Worm (Caenorhabditis elegans) whole organism, mixed stage, embryonic: ENCODE results near the gene Y69E1A.4.

Experiments
- elt-3 ChIP-seq: fragments of 150-350 bp; optimal IDR thresholded peaks from 2 replicates; lab custom pipeline; 2014; ENCODE audit warnings: missing biosample characterization, missing genetic modification characterization
- snpc-4 ChIP-seq: fragments of 150-350 bp; optimal IDR thresholded peaks from 2 replicates; lab custom pipeline; 2014; ENCODE audit warnings: missing biosample characterization, missing genetic modification characterization

DNA sequence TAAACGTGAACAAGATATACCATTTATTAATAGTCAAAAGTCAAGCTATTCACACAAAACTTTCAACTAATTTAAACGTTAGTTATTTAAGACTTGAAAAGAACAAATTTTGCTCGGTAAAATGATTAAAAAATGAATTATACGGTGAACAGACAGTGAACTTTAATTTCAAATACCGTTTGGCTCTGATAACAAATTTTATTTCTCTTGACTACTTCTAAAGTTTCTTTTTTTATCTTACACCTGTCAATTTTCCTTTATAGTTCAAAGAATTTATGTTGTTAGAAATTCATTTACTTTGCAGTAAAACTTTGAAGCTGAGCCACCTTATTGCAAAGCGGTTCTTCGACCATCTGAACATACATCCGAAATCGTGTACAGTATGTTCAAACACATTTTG is 39.7 kb upstream of the Y69E1A.4 start, which contains the start of gene ZK593.3:
- TF ChIP-seq elt-3 = no peak
- no peak for TF ChIP-seq snpc-4 (tag; lab: Kevin White, UChicago)
